Fruit fly (Drosophila melanogaster) whole organism, wandering third instar larva: ENCODE data around the gene para.

ENCODE experiments used
- Abd-B ChIP-seq: fragments of >200 bp; optimal IDR thresholded peaks from 2 replicates; lab custom pipeline; 2017; ENCODE audit warnings: missing biosample characterization, missing genetic modification characterization
- CG32264 ChIP-seq: fragments of 200-800 bp; sonication (Bioruptor generic); optimal IDR thresholded peaks from 2 replicates; lab custom pipeline; 2016; ENCODE audit warnings: missing biosample characterization, missing genetic modification characterization
- Hnf4 ChIP-seq: fragments of 200-800 bp; sonication (Bioruptor generic); optimal IDR thresholded peaks from 2 replicates; lab custom pipeline; 2016; ENCODE audit warnings: missing biosample characterization, mild to moderate bottlenecking, missing genetic modification characterization
- Hr83 ChIP-seq: fragments of 200-300 bp; sonication (Bioruptor generic); optimal IDR thresholded peaks from 2 replicates; lab custom pipeline; 2016; ENCODE audit warnings: missing biosample characterization, mild to moderate bottlenecking, missing genetic modification characterization, moderate library complexity; ENCODE audit not compliant: poor library complexity, severe bottlenecking
- Jra ChIP-seq: sonication (Bioruptor generic); optimal IDR thresholded peaks from 2 replicates; lab custom pipeline; 2016; ENCODE audit warnings: missing biosample characterization, missing genetic modification characterization
- N ChIP-seq: fragments of >200 bp; optimal IDR thresholded peaks from 2 replicates; lab custom pipeline; 2018; ENCODE audit warnings: missing biosample characterization, missing external identifiers, missing genetic modification characterization
- br ChIP-seq: fragments of 200-800 bp; sonication (Bioruptor generic); optimal IDR thresholded peaks from 2 replicates; lab custom pipeline; 2016; ENCODE audit warnings: missing biosample characterization, missing genetic modification characterization
- foxo ChIP-seq, 2 experiments: fragments of 200-800 bp; sonication (Bioruptor generic); optimal IDR thresholded peaks; 2 replicates in 1 of 2; 3 replicates in 1 of 2; lab custom pipeline; 2016 to 2017; ENCODE audit warnings: missing biosample characterization in 2 of 2, missing genetic modification characterization in 2 of 2
- h ChIP-seq: fragments of 200-800 bp; sonication (Bioruptor generic); optimal IDR thresholded peaks from 3 replicates; lab custom pipeline; 2016; ENCODE audit warnings: missing biosample characterization, mild to moderate bottlenecking, missing genetic modification characterization
- lola ChIP-seq: fragments of >200 bp; optimal IDR thresholded peaks from 2 replicates; lab custom pipeline; 2017; ENCODE audit warnings: missing biosample characterization, missing genetic modification characterization
- psq ChIP-seq: fragments of 200-800 bp; sonication (Bioruptor generic); optimal IDR thresholded peaks from 3 replicates; lab custom pipeline; 2017; ENCODE audit warnings: missing biosample characterization, mild to moderate bottlenecking, missing genetic modification characterization, moderate library complexity

- TF ChIP-seq Hnf4 (GFP tag; lab: Kevin White, UChicago) (no peak), br (no peak), N (GFP tag; lab: Kevin White, UChicago) (no peak), lola (GFP tag; lab: Kevin White, UChicago) (no peak), Hr83 (no peak), CG32264 (GFP tag; lab: Kevin White, UChicago) (no peak), Jra (GFP tag; lab: Kevin White, UChicago) (no peak), Abd-B (GFP tag; lab: Kevin White, UChicago) (no peak), foxo (GFP tag; optimal IDR thresholded peaks at IDR 0.05; lab: Kevin White, UChicago) (no peak), h (GFP tag; lab: Kevin White, UChicago) (no peak), psq (GFP tag; lab: Kevin White, UChicago) (no peak)
Observed at dm6 chrX:16420048-16420447, 112.8 kb downstream of the para start.
